Worm (Caenorhabditis elegans) whole organism, L4/young adult: ENCODE measurements around the gene qdpr-1.

Source experiments
- W03F9.2 ChIP-seq: fragments of 150-350 bp; optimal IDR thresholded peaks from 2 replicates; lab custom pipeline; 2014; ENCODE audit warnings: missing biosample characterization, missing genetic modification characterization
- dao-5 ChIP-seq: sonication (generic microtip); optimal IDR thresholded peaks from 2 replicates; lab custom pipeline; 2016; ENCODE audit warnings: missing genotype, missing genetic modification characterization, moderate library complexity, missing compliant biosample characterization
- him-1 ChIP-seq: sonication (generic microtip); optimal IDR thresholded peaks from 2 replicates; lab custom pipeline; 2016; ENCODE audit warnings: missing genotype, missing genetic modification reagents, missing genetic modification characterization, missing compliant biosample characterization

qdpr-1 gene

DNA sequence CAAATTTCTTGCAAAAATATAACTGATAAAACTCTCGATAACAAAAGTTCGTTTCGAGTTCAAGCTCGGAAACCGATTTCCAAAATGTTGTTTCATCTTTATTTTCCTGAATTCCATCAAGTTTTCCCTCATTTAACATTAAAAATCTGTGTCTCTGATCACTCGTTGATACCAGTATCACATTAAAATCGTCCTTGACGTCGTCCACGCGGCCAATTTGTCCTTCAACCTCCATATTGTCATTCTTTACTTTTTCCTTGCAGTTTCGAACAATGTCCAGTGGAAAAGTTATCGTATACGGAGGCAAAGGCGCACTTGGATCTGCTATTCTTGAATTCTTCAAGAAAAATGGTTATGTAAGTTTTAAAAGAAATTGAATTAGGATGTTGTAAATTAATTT is at the start of gene qdpr-1:
Gene qdpr-1 (plus strand): TSS at position 264 of the 400 bp plus-strand sequence.
- TF ChIP-seq him-1 (no peak), dao-5 (tag; lab: Kevin White, UChicago) (no peak), W03F9.2 (tag; lab: Kevin White, UChicago) (no peak)

DNA sequence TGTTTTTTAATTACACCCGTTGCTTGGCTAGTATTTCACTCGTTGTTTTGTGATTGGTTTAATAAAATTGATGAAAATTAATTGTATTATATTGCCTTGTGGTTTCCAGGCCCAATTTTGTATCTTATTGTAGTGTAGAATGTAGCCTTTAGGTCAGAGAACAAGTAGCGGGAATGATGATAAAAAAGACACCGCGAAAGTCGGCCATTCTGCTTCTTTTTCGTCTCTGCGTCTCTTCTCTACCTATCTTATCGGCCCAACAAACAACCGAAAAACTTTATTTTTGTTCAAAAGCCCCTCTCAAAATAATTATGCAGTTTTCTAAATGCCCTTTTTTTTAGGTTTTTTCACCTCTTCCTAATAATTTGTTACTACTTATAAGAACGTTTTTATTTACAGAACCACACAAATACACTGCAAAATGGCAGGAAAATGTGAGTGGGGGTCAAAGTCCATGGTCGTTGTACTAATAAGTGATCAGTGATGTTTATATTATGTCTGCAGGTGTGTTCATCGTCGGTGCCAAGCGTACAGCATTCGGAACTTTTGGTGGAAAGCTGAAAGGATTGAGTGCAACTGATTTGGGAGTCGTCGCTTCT is 49.1 kb upstream of the qdpr-1 start, which contains the start of gene acaa-2:
Gene acaa-2 (plus strand): TSS at position 400 of the 599 bp plus-strand sequence.
- TF ChIP-seq dao-5 (tag; lab: Kevin White, UChicago) = peak; percentile 27
- no peak for TF ChIP-seq him-1
- peak; percentile 10 for TF ChIP-seq W03F9.2 (tag; lab: Kevin White, UChicago)

DNA sequence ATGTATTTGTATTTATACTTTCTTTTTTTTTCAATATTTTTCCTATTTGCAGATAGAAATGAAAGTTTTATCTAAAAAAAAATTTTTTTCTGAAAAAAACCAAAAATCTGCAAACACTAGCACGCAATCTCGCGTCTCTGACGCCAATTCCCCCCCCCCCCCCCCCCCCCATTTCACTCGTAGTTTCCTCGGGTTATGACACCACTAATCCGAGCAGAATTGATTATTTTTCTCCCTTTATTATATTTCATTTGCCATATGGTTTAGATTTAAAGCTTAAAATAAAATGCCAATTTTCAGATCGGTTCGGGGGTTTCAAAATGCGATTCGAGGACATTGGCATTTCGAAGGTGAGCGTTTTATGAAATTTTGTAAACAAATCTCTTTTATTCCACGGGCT is 46.9 kb upstream of the qdpr-1 start, which contains the start of gene mtm-6:
Gene mtm-6 (plus strand): TSS at position 301 of the 400 bp plus-strand sequence.
- TF ChIP-seq W03F9.2 (tag; lab: Kevin White, UChicago) = no peak
- no peak for TF ChIP-seq him-1
- no peak for TF ChIP-seq dao-5 (tag; lab: Kevin White, UChicago)

DNA sequence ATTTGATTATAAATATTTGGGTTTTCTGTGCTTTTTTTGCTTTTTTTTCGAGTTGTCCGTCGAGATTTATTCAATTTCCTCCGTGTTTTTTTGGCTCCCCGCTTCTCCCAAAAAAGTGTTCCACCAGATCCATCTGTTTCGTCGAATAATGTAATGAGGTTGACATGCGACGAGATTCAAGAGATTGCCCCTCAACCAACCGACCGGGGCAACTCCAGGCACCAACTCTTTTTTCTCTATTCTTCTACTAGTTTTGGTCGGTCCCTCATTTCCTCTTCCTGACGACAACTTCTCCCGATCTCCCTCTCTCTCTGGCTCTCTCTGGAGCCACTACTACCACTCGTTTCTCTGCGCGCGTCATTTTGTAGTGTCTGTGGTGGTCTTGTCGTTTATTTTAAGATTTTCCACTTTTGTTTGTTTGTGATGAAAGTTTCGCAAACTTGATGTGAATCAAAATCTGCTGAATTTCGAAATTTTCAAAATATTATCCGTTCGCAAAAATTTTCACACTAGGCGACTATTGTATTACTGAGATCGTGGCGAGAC is 45.9 kb upstream of the qdpr-1 start:
- no peak for TF ChIP-seq dao-5 (tag; lab: Kevin White, UChicago)
- no peak for TF ChIP-seq him-1
- TF ChIP-seq W03F9.2 (tag; lab: Kevin White, UChicago) = no peak

DNA sequence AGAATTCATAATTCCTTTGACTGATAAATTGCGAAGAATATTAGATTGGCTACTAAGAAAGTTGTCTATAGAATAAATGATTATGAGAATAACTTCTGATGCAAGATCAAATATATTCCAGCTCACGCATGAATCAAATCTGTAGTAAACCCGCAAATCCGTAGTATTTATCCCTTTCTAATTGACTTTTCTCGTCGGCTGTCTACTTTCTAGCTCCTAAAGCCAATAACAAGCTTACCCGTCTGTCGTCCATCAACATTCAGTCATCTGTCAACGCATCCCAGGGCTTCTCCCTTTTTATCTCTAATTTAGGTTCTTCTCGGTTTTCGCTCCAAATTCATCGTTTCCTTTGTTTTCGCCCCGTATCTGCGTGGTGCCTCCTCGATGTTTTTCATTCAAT is 44.8 kb upstream of the qdpr-1 start:
- TF ChIP-seq W03F9.2 (tag; lab: Kevin White, UChicago) (no peak), dao-5 (tag; lab: Kevin White, UChicago) (no peak), him-1 (no peak)

DNA sequence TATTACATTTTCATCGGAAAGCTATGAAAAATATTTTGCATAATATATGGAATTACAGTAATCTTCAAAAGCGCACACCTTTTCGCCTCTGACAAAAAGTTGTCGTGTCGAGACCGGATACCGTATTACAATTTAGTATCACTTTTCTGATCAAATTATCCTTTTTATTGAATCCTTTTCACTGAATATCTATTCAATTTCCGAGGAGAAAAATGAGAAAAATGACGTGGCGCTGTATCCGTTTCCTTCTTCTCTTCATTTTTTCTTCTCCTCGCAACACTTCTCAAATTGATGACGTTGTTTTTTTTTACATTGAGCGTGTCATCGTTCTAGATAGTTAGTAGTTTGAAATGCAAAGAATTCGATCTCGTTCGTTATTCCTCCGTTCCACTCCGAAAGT is 42.7 kb upstream of the qdpr-1 start:
- no peak for TF ChIP-seq dao-5 (tag; lab: Kevin White, UChicago)
- no peak for TF ChIP-seq W03F9.2 (tag; lab: Kevin White, UChicago)
- TF ChIP-seq him-1 = no peak

DNA sequence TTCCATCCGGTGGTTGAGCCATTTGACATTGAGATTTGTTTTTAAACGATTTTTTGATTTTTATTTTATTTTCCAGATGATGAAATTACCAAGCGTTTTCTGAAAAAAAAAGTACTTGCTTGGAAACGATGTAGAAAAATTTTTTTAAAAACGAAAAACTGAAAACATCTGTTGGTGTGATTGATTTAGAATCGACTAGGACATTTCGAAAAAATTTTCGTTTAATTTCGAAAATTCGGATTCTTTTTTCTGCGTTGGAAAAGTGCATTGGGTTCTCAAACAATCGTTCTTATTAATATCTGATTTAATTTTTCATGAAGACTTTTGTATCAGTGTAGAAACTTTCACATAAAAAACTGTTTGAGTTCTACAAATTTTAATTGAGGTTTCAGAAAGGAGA is 34.5 kb upstream of the qdpr-1 start, which contains the start of gene F53A2.9:
Gene F53A2.9 (minus strand): TSS at position 101 of the 400 bp plus-strand sequence.
- TF ChIP-seq dao-5 (tag; lab: Kevin White, UChicago) (no peak), W03F9.2 (tag; lab: Kevin White, UChicago) (no peak)

DNA sequence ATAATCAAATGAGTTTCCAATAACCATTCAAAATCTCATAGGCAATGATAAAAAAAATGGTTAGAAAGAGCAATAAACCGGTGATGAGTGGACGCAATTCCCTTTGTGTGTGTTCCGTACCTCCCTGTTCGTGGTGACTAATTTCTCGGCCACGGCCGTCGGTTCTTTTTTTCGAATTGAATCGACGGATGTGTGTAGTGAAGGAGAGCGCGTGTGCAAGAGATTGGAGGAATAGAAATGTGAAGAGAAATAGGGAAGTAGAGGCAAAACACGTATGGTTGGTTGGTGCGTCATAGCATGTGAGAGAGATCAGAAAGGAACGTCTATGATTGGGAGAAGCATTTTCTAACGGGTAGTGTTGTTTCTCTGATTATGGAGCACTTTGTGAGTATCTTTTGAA is 33.9 kb upstream of the qdpr-1 start:
- TF ChIP-seq W03F9.2 (tag; lab: Kevin White, UChicago) (peak; percentile 28), dao-5 (tag; lab: Kevin White, UChicago) (no peak)

DNA sequence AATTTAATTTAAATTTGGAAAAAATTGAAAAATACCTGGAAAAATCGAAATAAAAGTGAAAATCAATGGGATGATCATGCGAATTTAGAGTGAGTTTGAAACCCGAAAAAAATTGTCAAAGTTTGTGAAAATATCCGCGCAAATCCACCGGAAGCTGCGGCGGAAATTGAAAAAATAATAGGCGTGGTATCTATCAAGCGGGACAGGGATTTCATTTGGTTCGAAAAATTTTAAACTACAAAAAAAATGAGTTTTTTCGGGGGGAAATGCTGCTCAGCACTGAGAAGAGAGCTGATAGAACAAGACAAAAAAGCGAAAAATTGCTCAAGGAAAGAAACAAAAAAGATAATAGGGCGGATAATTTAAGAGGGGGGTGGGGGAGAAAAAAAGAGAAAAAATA is 22.7 kb upstream of the qdpr-1 start, which contains the start of gene T03F6.9:
Gene T03F6.9 (minus strand): TSS at position 101 of the 400 bp plus-strand sequence.
- no peak for TF ChIP-seq W03F9.2 (tag; lab: Kevin White, UChicago)
- no peak for TF ChIP-seq dao-5 (tag; lab: Kevin White, UChicago)
- no peak for TF ChIP-seq him-1

DNA sequence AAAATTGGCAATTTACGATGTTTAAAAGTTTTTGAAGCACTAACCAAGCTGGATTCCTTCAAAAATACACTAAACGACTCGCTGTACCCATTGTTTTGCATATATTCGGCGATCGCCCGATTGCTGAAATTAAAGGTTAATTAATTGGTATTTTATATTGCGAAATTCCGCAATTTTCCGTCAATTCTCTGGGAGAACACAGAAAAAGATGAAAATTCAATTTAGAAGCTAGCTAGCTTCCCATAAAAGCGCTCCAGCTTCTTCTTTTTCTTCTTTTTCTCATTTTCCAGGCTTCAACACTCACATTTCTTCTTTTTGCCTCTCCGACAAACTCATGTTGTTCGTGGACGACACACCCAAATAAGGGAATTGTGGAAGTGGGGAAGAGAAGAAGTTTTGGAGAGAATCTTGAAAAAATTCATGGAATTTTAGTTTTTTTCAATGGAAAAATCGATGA is 17.4 kb upstream of the qdpr-1 start, which contains the start of gene lis-1:
Gene lis-1 (minus strand): TSS at position 407 of the 457 bp plus-strand sequence.
- TF ChIP-seq W03F9.2 (tag; lab: Kevin White, UChicago) (no peak), him-1 (no peak), dao-5 (tag; lab: Kevin White, UChicago) (no peak)

DNA sequence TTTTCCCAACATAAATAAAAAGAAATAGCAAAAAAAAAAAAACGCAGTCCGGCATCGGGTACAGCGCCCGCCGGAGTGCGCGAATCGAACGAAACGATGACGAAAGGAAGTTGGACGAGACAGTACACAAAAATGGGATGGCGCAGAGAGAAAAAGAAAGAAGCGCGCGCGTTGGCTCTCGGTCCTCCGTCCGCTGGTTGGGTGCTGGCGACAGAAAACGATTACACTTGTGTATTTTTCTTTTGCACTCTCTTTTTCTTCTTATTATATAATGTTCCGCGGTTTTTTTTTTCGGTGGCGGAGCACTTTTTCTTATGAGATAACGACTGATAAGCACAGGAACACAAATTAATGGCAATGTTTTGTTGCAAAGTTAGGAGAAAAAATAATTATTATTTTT is 16.5 kb upstream of the qdpr-1 start:
- no peak for TF ChIP-seq dao-5 (tag; lab: Kevin White, UChicago)
- TF ChIP-seq W03F9.2 (tag; lab: Kevin White, UChicago) = peak; percentile 20

DNA sequence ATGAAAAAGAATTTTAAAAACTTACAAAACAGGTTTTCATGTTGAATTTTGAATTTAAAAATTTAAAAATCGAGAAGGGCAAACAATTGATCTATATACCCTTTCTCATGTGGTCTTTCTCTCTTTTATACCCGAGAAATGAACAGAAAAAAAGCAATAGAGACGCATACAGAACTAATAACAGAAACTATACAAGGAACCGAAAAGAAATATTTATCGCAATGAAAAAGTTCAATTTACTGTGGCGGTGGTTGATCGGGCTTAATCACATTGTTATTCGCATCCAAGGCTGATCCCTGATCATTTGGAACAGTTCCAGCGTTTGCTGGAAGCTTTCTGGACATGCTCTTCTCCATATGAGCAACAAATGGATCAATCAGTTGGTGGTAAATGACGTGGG is 15.5 kb upstream of the qdpr-1 start, which contains the start of gene T03F6.10:
Gene T03F6.10 (minus strand): TSS at position 101 of the 400 bp plus-strand sequence.
- no peak for TF ChIP-seq W03F9.2 (tag; lab: Kevin White, UChicago)
- TF ChIP-seq dao-5 (tag; lab: Kevin White, UChicago) = no peak
- TF ChIP-seq him-1 = no peak

DNA sequence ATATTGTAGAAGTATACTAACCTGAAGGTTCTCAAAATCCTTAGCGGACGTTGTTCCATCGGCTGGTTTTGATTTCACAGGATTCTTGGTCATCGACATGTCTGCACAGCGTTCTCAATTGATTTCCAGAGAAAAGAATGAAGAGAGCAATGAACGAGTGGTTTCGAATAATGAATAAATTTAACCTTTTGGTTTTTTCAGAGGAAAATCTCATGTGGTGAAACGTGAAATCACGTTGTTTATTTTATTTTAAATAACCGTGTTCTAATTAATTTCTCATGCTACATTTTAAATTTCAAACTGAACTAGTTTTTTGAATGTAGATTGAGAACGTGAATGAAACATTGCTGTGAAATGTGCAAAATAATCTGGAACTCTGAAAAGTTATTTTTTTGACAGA is 13.5 kb upstream of the qdpr-1 start, which contains the start of gene T03F6.6:
Gene T03F6.6 (minus strand): TSS at position 101 of the 400 bp plus-strand sequence.
- no peak for TF ChIP-seq W03F9.2 (tag; lab: Kevin White, UChicago)
- no peak for TF ChIP-seq him-1
- no peak for TF ChIP-seq dao-5 (tag; lab: Kevin White, UChicago)

DNA sequence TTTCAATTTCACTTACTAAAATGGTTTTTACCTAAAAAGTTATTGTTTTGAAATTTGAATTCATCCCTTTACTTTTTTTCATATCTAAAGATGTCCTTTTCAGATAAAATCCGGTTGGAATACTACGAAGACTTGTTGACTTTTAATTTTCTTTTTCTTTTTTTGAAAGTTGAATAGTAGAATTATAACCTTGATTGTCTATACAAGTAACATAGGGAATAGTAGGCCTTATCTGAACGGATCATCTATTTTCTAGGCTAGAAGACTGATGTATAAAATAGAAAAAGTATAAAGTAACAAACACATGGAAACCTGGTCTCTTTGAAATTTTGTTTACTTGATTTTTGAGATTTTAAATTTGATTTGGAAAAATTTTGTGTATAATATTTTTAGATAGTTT is 12.8 kb upstream of the qdpr-1 start:
- TF ChIP-seq dao-5 (tag; lab: Kevin White, UChicago) = no peak
- no peak for TF ChIP-seq him-1
- TF ChIP-seq W03F9.2 (tag; lab: Kevin White, UChicago) = no peak
